Worm (Caenorhabditis elegans): ENCODE results near the gene best-5.
A peak's percentile ranks its signal among the peaks of the same experiment; 100 is the strongest.

best-5 gene

DNA sequence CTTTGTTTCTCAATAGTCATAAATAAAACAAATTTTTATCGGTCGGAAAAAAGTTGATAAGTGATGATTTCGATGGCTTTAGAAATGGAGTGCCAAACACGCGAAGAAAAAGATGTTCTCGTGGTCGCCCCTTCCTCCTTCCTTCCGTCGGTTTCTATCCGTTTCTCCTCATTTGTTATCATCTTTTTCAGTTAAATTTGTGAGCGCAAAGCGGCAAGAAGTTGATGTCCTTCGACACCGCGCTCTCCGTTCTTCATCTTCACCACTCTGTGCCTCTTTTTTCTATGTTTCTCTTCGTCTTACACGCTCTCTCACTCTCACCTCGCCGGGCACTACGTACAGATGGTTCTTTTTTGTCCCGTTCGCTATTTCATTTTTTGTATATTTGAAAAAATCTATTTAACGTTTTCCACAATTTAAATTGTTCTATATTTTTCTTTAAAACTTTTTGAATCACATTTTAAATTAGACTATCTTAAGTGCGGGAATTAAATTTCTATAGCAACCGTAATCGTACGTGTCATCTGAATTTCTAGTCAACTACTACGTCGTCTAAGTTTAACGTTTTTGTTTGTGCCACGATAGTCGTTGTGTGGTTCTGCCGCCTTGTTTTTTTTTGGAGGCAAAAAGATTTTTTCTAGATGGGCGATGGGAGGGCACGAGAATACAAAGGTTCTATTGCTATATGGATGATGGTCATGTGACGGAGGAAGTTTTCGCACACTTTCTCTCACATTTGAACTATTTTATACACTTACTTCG is 8.8 kb upstream of the best-5 start:
- TF ChIP-seq unc-42 (tag; optimal IDR thresholded peaks at IDR 0.05) (no peak), elt-2 (tag; optimal IDR thresholded peaks at IDR 0.05) (peak; percentile 5)

DNA sequence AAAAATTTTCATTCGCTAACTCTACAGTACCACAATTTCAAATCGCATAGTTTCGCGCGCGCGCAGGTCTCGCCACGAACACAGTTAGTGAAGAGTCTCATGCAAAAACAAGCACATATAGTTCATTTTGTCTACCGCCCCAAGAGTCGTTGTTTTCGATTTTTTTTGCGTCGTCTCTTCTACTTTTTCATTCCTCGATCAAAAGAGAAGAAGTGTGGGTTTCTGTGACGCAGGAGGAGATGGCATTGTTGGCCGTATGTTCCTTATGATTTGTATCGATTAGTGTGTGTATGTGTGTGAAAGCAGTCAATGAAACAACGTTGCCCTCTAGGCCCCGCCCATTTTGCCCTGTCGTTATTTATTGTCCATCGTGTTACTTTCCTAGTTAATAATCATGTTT is 7.8 kb upstream of the best-5 start:
- TF ChIP-seq gmeb-2 (tag; optimal IDR thresholded peaks at IDR 0.05) (no peak), ceh-9 (tag; optimal IDR thresholded peaks at IDR 0.05) (no peak), ttx-3 (tag; optimal IDR thresholded peaks at IDR 0.05) (no peak), dmd-4 (tag; optimal IDR thresholded peaks at IDR 0.05; ENCODE audit: borderline replicate concordance) (no peak), ceh-30 (tag; optimal IDR thresholded peaks at IDR 0.05) (no peak), unc-55 (GFP tag; optimal IDR thresholded peaks at IDR 0.05) (no peak), tbx-7 (tag; optimal IDR thresholded peaks at IDR 0.05) (no peak), sox-2 (GFP tag; IDR thresholded peaks at IDR 0.05) (no peak), K02D7.2 (tag; optimal IDR thresholded peaks at IDR 0.05) (no peak), fkh-6 (tag; optimal IDR thresholded peaks at IDR 0.05) (no peak), lim-6 (tag; optimal IDR thresholded peaks at IDR 0.05) (no peak), che-1 (tag; optimal IDR thresholded peaks at IDR 0.05) (no peak), unc-3 (GFP tag; conservative IDR thresholded peaks at IDR 0.05) (no peak), unc-3 (tag; optimal IDR thresholded peaks at IDR 0.05) (no peak)

- TF ChIP-seq odd-2 (tag; optimal IDR thresholded peaks at IDR 0.05) (no peak), tbx-2 (tag; optimal IDR thresholded peaks at IDR 0.05) (peak; percentile 34), lin-11 (tag; optimal IDR thresholded peaks at IDR 0.05) (no peak), ceh-18 (tag; optimal IDR thresholded peaks at IDR 0.05) (peak; percentile 53), pax-1 (tag; optimal IDR thresholded peaks at IDR 0.05) (no peak), F13H6.1 (tag; optimal IDR thresholded peaks at IDR 0.05) (peak; percentile 59), ceh-34 (tag; optimal IDR thresholded peaks at IDR 0.05) (peak; percentile 18), lim-6 (tag; optimal IDR thresholded peaks at IDR 0.05) (no peak), mec-3 (tag; optimal IDR thresholded peaks at IDR 0.05; ENCODE audit: borderline replicate concordance) (no peak), nfya-1 (tag; optimal IDR thresholded peaks at IDR 0.05) (peak; percentile 70), syd-9 (tag; optimal IDR thresholded peaks at IDR 0.05) (no peak), unc-86 (tag; optimal IDR thresholded peaks at IDR 0.05) (peak; percentile 3), elt-2 (tag; optimal IDR thresholded peaks at IDR 0.05) (no peak), ceh-31 (tag; optimal IDR thresholded peaks at IDR 0.05) (peak; percentile 6)
Observed at ce11 chrIII:9697323-9697722, 7.3 kb upstream of the best-5 start.

ce11 chrIII:9696417-9696816 is 6.4 kb upstream of the best-5 start, which contains the start of gene bud-31:
Gene bud-31 (minus strand): TSS chrIII:9696517.
- no peak for TF ChIP-seq tbx-7 (tag; optimal IDR thresholded peaks at IDR 0.05)
- no peak for TF ChIP-seq sdc-2 (tag; optimal IDR thresholded peaks at IDR 0.05)
- TF ChIP-seq unc-3 (GFP tag; conservative IDR thresholded peaks at IDR 0.05), result no peak
- no peak for TF ChIP-seq unc-3 (tag; optimal IDR thresholded peaks at IDR 0.05)
- no peak for TF ChIP-seq sox-4 (tag; optimal IDR thresholded peaks at IDR 0.05)
- no peak for TF ChIP-seq C38D4.7 (GFP tag; optimal IDR thresholded peaks at IDR 0.05)
- TF ChIP-seq eyg-1 (tag; optimal IDR thresholded peaks at IDR 0.05), result no peak
- TF ChIP-seq hlh-6 (tag; optimal IDR thresholded peaks at IDR 0.05), result no peak
- TF ChIP-seq unc-86 (tag; optimal IDR thresholded peaks at IDR 0.05), result no peak
- TF ChIP-seq hlh-15 (tag; optimal IDR thresholded peaks at IDR 0.05), result no peak
- no peak for TF ChIP-seq hlh-13 (GFP tag; optimal IDR thresholded peaks at IDR 0.05)
- TF ChIP-seq ceh-2 (tag; optimal IDR thresholded peaks at IDR 0.05), result no peak
- no peak for TF ChIP-seq pqm-1 (tag; optimal IDR thresholded peaks at IDR 0.05)
- no peak for TF ChIP-seq Y22D7AL.16 (tag; optimal IDR thresholded peaks at IDR 0.05)
- no peak for TF ChIP-seq odd-2 (tag; optimal IDR thresholded peaks at IDR 0.05)
- TF ChIP-seq dmd-4 (tag; optimal IDR thresholded peaks at IDR 0.05; ENCODE audit: borderline replicate concordance), result no peak
- TF ChIP-seq ceh-22 (tag; optimal IDR thresholded peaks at IDR 0.05), result no peak
- no peak for TF ChIP-seq K02D7.2 (tag; optimal IDR thresholded peaks at IDR 0.05)
- TF ChIP-seq ztf-16 (tag; optimal IDR thresholded peaks at IDR 0.05), result no peak
- TF ChIP-seq ahr-1 (tag; optimal IDR thresholded peaks at IDR 0.05), result no peak
- TF ChIP-seq npax-4 (tag; optimal IDR thresholded peaks at IDR 0.05), result no peak

Data from whole organism, late embryonic.